Worm (Caenorhabditis elegans) whole organism, L1 larva: Measurements from ENCODE around the gene acox-1.6.

ENCODE experiments used
- C04F5.9 ChIP-seq: sonication (generic microtip); optimal IDR thresholded peaks from 2 replicates; lab custom pipeline; 2016; ENCODE audit warnings: missing genetic modification characterization, missing compliant biosample characterization
- C34B4.2 ChIP-seq: sonication (generic microtip); optimal IDR thresholded peaks from 2 replicates; lab custom pipeline; 2017; ENCODE audit warnings: mild to moderate bottlenecking, missing genetic modification characterization, missing compliant biosample characterization
- aha-1 ChIP-seq: fragments of 150-350 bp; optimal IDR thresholded peaks from 2 replicates; lab custom pipeline; 2014; ENCODE audit warnings: missing biosample characterization, missing genetic modification characterization
- alr-1 ChIP-seq: fragments of 200-800 bp; sonication (Bioruptor generic); optimal IDR thresholded peaks from 2 replicates; lab custom pipeline; 2018; ENCODE audit warnings: borderline replicate concordance, mild to moderate bottlenecking, missing genetic modification characterization, missing compliant biosample characterization
- ama-1 ChIP-seq: fragments of 150-350 bp; optimal IDR thresholded peaks from 2 replicates; lab custom pipeline; 2014
- ceh-63 ChIP-seq: fragments of 200-800 bp; sonication (Bioruptor generic); optimal IDR thresholded peaks from 2 replicates; lab custom pipeline; 2018; ENCODE audit warnings: mild to moderate bottlenecking, missing genetic modification characterization, missing compliant biosample characterization
- ceh-88 ChIP-seq: fragments of 200-800 bp; sonication (Bioruptor generic); IDR thresholded peaks from 2 replicates; pipeline ENCODE4 v1.3.6; 2022; ENCODE audit warnings: missing genetic modification characterization, missing compliant biosample characterization
- ceh-90 ChIP-seq: sonication (generic microtip); optimal IDR thresholded peaks from 2 replicates; lab custom pipeline; 2016; ENCODE audit warnings: missing genetic modification characterization, missing compliant biosample characterization
- efl-1 ChIP-seq, 4 experiments: fragments of 150-350 bp; optimal IDR thresholded peaks in 3 of 4; peaks in 1 of 4; 1 replicate in 1 of 4; 2 replicates in 3 of 4; lab custom pipeline; 2014; ENCODE audit warnings: missing biosample characterization in 2 of 4, missing genetic modification characterization in 2 of 4, missing genetic modification reagents in 2 of 4
- elt-2 ChIP-seq: sonication (generic microtip); optimal IDR thresholded peaks from 2 replicates; lab custom pipeline; 2016; ENCODE audit warnings: missing genetic modification characterization, mild to moderate bottlenecking, inconsistent platforms, missing compliant biosample characterization, missing genetic modification reagents
- elt-3 ChIP-seq, 6 experiments: fragments of 150-350 bp in 1 of 6; sonication (generic microtip); optimal IDR thresholded peaks; 2 replicates each; lab custom pipeline; 2017 to 2018; ENCODE audit warnings: missing biosample characterization in 6 of 6, missing genetic modification characterization in 6 of 6, inconsistent platforms in 1 of 6
- fkh-10 ChIP-seq: sonication (generic microtip); optimal IDR thresholded peaks from 2 replicates; lab custom pipeline; 2017; ENCODE audit warnings: missing biosample characterization, missing genetic modification reagents, missing genetic modification characterization
- fkh-8 ChIP-seq: sonication (generic microtip); optimal IDR thresholded peaks from 2 replicates; lab custom pipeline; 2016; ENCODE audit warnings: mild to moderate bottlenecking, missing genetic modification characterization, missing compliant biosample characterization
- fos-1 ChIP-seq: fragments of 150-350 bp; optimal IDR thresholded peaks from 2 replicates; lab custom pipeline; 2014; ENCODE audit warnings: missing biosample characterization, missing genetic modification characterization
- grh-1 ChIP-seq: fragments of 200-800 bp; sonication (Bioruptor generic); IDR thresholded peaks from 2 replicates; pipeline ENCODE4 v1.3.6; 2022; ENCODE audit warnings: missing genetic modification reagents, missing genetic modification characterization, missing compliant biosample characterization
- hlh-17 ChIP-seq: fragments of 200-800 bp; sonication (Bioruptor generic); optimal IDR thresholded peaks from 2 replicates; lab custom pipeline; 2018; ENCODE audit warnings: missing genetic modification characterization, mild to moderate bottlenecking, missing compliant biosample characterization, moderate library complexity, borderline replicate concordance
- irx-1 ChIP-seq: sonication (generic microtip); optimal IDR thresholded peaks from 2 replicates; lab custom pipeline; 2016; ENCODE audit warnings: missing genetic modification characterization, missing compliant biosample characterization
- jun-1 ChIP-seq: fragments of 150-350 bp; optimal IDR thresholded peaks from 2 replicates; lab custom pipeline; 2014; ENCODE audit warnings: missing biosample characterization, missing genetic modification reagents, missing genetic modification characterization
- lin-14 ChIP-seq: fragments of 200-800 bp; sonication (Bioruptor generic); optimal IDR thresholded peaks from 2 replicates; lab custom pipeline; 2018; ENCODE audit warnings: mild to moderate bottlenecking, missing genetic modification characterization, moderate library complexity, missing compliant biosample characterization
- lir-3 ChIP-seq: sonication (generic microtip); optimal IDR thresholded peaks from 2 replicates; lab custom pipeline; 2016; ENCODE audit warnings: mild to moderate bottlenecking, missing genetic modification characterization, moderate library complexity, missing compliant biosample characterization; ENCODE audit not compliant: poor library complexity
- lsy-2 ChIP-seq, 2 experiments: fragments of 150-350 bp; optimal IDR thresholded peaks; 2 replicates each; lab custom pipeline; 2014; ENCODE audit warnings: missing biosample characterization in 2 of 2, missing genetic modification characterization in 2 of 2
- mab-9 ChIP-seq: fragments of 200-800 bp; sonication (Bioruptor generic); IDR thresholded peaks from 2 replicates; pipeline ENCODE4 v1.3.6; 2022; ENCODE audit warnings: missing genetic modification reagents, missing genetic modification characterization, missing compliant biosample characterization
- mdl-1 ChIP-seq, 2 experiments: fragments of 150-350 bp; optimal IDR thresholded peaks; 2 replicates each; lab custom pipeline; 2014 to 2017; ENCODE audit warnings: missing biosample characterization in 2 of 2, missing genetic modification characterization in 2 of 2, inconsistent platforms in 1 of 2
- nhr-11 ChIP-seq: fragments of 150-350 bp; optimal IDR thresholded peaks from 2 replicates; lab custom pipeline; 2014; ENCODE audit warnings: missing biosample characterization, missing genetic modification characterization
- nhr-12 ChIP-seq: sonication (generic microtip); optimal IDR thresholded peaks from 2 replicates; lab custom pipeline; 2017; ENCODE audit warnings: missing biosample characterization, missing genetic modification characterization
- nhr-20 ChIP-seq: sonication (generic microtip); optimal IDR thresholded peaks from 2 replicates; lab custom pipeline; 2016; ENCODE audit warnings: mild to moderate bottlenecking, missing genetic modification characterization, missing compliant biosample characterization
- nhr-28 ChIP-seq: fragments of 150-350 bp; optimal IDR thresholded peaks from 2 replicates; lab custom pipeline; 2014; ENCODE audit warnings: missing biosample characterization, missing genetic modification characterization
- nhr-84 ChIP-seq: sonication (generic microtip); optimal IDR thresholded peaks from 2 replicates; lab custom pipeline; 2017; ENCODE audit warnings: missing biosample characterization, missing genetic modification characterization
- nhr-90 ChIP-seq: sonication (generic microtip); optimal IDR thresholded peaks from 2 replicates; lab custom pipeline; 2016; ENCODE audit warnings: mild to moderate bottlenecking, missing genetic modification characterization, missing compliant biosample characterization; ENCODE audit not compliant: poor library complexity
- pqm-1 ChIP-seq: sonication (generic microtip); optimal IDR thresholded peaks from 3 replicates; lab custom pipeline; 2017; ENCODE audit warnings: missing biosample characterization, missing genetic modification characterization
- snpc-4 ChIP-seq: fragments of 150-350 bp; optimal IDR thresholded peaks from 2 replicates; lab custom pipeline; 2014; ENCODE audit warnings: missing biosample characterization, missing genetic modification characterization
- snu-23 ChIP-seq: sonication (generic microtip); optimal IDR thresholded peaks from 2 replicates; lab custom pipeline; 2016; ENCODE audit warnings: missing genetic modification characterization, missing compliant biosample characterization
- sptf-1 ChIP-seq: fragments of 150-350 bp; optimal IDR thresholded peaks from 2 replicates; lab custom pipeline; 2014; ENCODE audit warnings: missing biosample characterization, missing genetic modification characterization
- tlp-1 ChIP-seq: fragments of 150-350 bp; optimal IDR thresholded peaks from 2 replicates; lab custom pipeline; 2014; ENCODE audit warnings: missing biosample characterization, missing genetic modification characterization
- unc-130 ChIP-seq: fragments of 150-350 bp; optimal IDR thresholded peaks from 2 replicates; lab custom pipeline; 2017; ENCODE audit warnings: missing biosample characterization, missing genetic modification characterization, inconsistent platforms
- unc-30 ChIP-seq: sonication (generic microtip); optimal IDR thresholded peaks from 2 replicates; lab custom pipeline; 2017; ENCODE audit warnings: missing biosample characterization, missing genetic modification characterization
- unc-86 ChIP-seq: sonication (generic microtip); optimal IDR thresholded peaks from 2 replicates; lab custom pipeline; 2016; ENCODE audit warnings: missing genetic modification characterization, missing compliant biosample characterization
- unc-98 ChIP-seq: fragments of 200-800 bp; sonication (Bioruptor generic); IDR thresholded peaks from 2 replicates; pipeline ENCODE4 v1.3.6; 2022; ENCODE audit warnings: missing genetic modification characterization, missing compliant biosample characterization
- zag-1 ChIP-seq: fragments of 150-350 bp; optimal IDR thresholded peaks from 2 replicates; lab custom pipeline; 2014; ENCODE audit warnings: missing biosample characterization, missing genetic modification characterization
- zip-4 ChIP-seq: fragments of 200-800 bp; sonication (Bioruptor generic); optimal IDR thresholded peaks from 2 replicates; lab custom pipeline; 2018; ENCODE audit warnings: mild to moderate bottlenecking, missing genetic modification characterization, moderate library complexity, missing compliant biosample characterization

acox-1.6 gene

ce11 chrX:15811341-15811740, 27.0 kb downstream of the acox-1.6 start:
- TF ChIP-seq nhr-12 (tag; lab: Kevin White, UChicago) (no peak), fkh-8 (tag; lab: Kevin White, UChicago) (no peak), unc-130 (no peak), elt-3 (tag; optimal IDR thresholded peaks at IDR 0.05; lab: Kevin White, UChicago) (no peak), jun-1 (tag; lab: Kevin White, UChicago) (no peak), snpc-4 (tag; lab: Kevin White, UChicago) (no peak), tlp-1 (tag; lab: Kevin White, UChicago) (no peak), zip-4 (GFP tag; lab: Kevin White, UChicago) (no peak), nhr-11 (tag; lab: Kevin White, UChicago) (no peak), nhr-20 (tag; lab: Kevin White, UChicago) (no peak), snu-23 (no peak), lin-14 (GFP tag; lab: Kevin White, UChicago) (no peak), fos-1 (tag; lab: Kevin White, UChicago) (no peak), irx-1 (no peak), zag-1 (tag; lab: Kevin White, UChicago) (no peak), lsy-2 (tag; optimal IDR thresholded peaks at IDR 0.05; lab: Kevin White, UChicago) (no peak), ceh-88 (GFP tag; lab: Robert Waterston, UW) (no peak), nhr-84 (tag; lab: Kevin White, UChicago) (no peak), efl-1 (optimal IDR thresholded peaks at IDR 0.05; lab: Kevin White, UChicago) (no peak), efl-1 (GFP tag; optimal IDR thresholded peaks at IDR 0.05 in 1 of 2; lab: Kevin White, UChicago) (no peak), hlh-17 (no peak)
- TF ChIP-seq, all 84 proteins: peak for 0

DNA sequence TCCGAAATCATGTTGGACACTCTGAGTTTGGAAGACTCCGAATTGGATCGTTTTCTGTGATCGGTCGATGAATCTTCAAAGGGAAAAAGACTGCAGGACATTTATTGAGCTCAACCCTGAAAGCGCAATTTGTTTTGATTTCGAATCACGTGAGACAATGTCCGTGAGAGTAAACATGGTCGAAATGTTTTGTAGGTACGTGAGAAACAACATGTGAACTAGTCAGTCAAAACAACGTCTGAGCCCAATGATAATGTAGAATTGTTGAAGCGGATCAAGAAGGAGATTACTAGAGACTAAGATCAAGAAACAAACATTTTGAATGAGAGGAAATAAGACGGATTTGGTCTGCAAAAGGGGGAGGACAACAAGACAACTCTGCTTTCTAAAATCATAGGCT, 34.3 kb downstream of the acox-1.6 start, which contains the start of gene Y7A5A.7:
TSS of gene Y7A5A.7 (minus strand) at position 101 of the 400 bp plus-strand sequence.
- TF ChIP-seq fkh-8 (tag; lab: Kevin White, UChicago) = peak; percentile 52
- no peak for TF ChIP-seq unc-30 (tag; lab: Kevin White, UChicago)
- no peak for TF ChIP-seq unc-86 (tag; lab: Kevin White, UChicago)

- TF ChIP-seq lir-3 = no peak
- no peak for TF ChIP-seq C34B4.2
- no peak for TF ChIP-seq mdl-1 (tag; optimal IDR thresholded peaks at IDR 0.05; lab: Kevin White, UChicago)
- no peak for TF ChIP-seq ceh-90 (tag; lab: Kevin White, UChicago)
- no peak for TF ChIP-seq mab-9
- TF ChIP-seq nhr-90 (tag; lab: Kevin White, UChicago) = no peak
- no peak for TF ChIP-seq sptf-1 (tag; lab: Kevin White, UChicago)
- TF ChIP-seq fkh-8 (tag; lab: Kevin White, UChicago) = no peak
- no peak for TF ChIP-seq ama-1
- TF ChIP-seq grh-1 (GFP tag; lab: Robert Waterston, UW) = no peak
- TF ChIP-seq C04F5.9 (tag; lab: Kevin White, UChicago) = no peak
- TF ChIP-seq alr-1 (tag; lab: Kevin White, UChicago) = no peak
- no peak for TF ChIP-seq fkh-10
- TF ChIP-seq, all 84 proteins: peak for 0
These were observed 36.5 kb downstream of the acox-1.6 start for ce11 chrX:15801827-15802226.

DNA sequence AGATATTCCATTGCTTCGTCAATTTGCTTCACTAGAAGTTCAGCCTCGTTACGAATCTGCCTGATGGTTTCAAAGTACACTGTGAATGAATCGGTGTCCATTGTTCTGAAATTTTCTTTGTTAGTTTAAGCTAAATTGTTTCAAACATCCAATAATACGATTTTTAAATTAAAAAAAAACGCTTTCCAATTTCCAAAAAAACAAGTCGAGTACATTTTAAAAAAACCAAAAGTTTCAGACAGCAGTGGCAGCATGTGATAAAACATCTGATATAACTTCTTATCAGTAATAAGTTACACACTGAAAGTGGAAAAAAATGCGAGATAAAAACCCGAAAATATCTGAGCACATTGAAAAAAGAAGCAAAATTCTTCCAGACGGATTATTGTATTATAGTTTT, 38.8 kb downstream of the acox-1.6 start, which contains the start of gene Y7A5A.6:
TSS of gene Y7A5A.6 (minus strand) at position 101 of the 400 bp plus-strand sequence.
- TF ChIP-seq elt-2 (peak; percentile 35), snu-23 (no peak)

DNA sequence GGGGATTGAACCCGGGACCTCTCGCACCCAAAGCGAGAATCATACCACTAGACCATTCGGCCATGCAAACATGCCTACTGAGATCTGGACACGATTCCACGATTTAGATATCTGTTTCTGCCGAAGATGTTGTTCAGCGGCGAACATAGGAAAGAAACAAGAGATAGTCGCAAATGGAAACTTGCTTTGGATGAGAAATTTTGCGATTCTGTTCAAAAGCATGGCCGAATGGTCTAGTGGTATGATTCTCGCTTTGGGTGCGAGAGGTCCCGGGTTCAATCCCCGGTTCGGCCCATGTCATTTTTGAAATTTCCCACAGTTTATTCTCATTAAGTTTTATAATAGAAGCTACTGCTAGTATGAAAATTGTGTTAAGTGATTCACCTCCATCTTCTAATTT, 41.7 kb downstream of the acox-1.6 start:
- TF ChIP-seq grh-1 (GFP tag; lab: Robert Waterston, UW) = peak; percentile 18; the same call in 1 of the 2 replicates
- TF ChIP-seq lin-14 (GFP tag; lab: Kevin White, UChicago) = no peak
- TF ChIP-seq pqm-1 (tag; lab: Kevin White, UChicago) = no peak
- TF ChIP-seq unc-98 (GFP tag; lab: Robert Waterston, UW) = no peak
- TF ChIP-seq nhr-28 (tag; lab: Kevin White, UChicago) = no peak
- TF ChIP-seq nhr-90 (tag; lab: Kevin White, UChicago) = peak; percentile 22
- no peak for TF ChIP-seq ceh-63 (GFP tag; lab: Kevin White, UChicago)
- no peak for TF ChIP-seq unc-30 (tag; lab: Kevin White, UChicago)
- no peak for TF ChIP-seq aha-1 (tag; lab: Kevin White, UChicago)
